Fruit fly (Drosophila melanogaster) whole organism, embryonic: ENCODE measurements around the gene Ogdh.

Experiments used
- Antp ChIP-seq: fragments of 200-800 bp; sonication (Bioruptor generic); optimal IDR thresholded peaks from 3 replicates; lab custom pipeline; 2016; ENCODE audit warnings: missing biosample characterization, missing genetic modification characterization
- Atf3 ChIP-seq: fragments of 200-800 bp; sonication (Bioruptor generic); optimal IDR thresholded peaks from 3 replicates; lab custom pipeline; 2016; ENCODE audit warnings: missing biosample characterization, missing genetic modification characterization
- CG10267 ChIP-seq: fragments of 200-800 bp; sonication (Bioruptor generic); optimal IDR thresholded peaks from 2 replicates; lab custom pipeline; 2018; ENCODE audit warnings: missing biosample characterization, mild to moderate bottlenecking, missing genetic modification characterization, moderate library complexity
- CG10543 ChIP-seq: fragments of 200-800 bp; sonication (Bioruptor generic); optimal IDR thresholded peaks from 3 replicates; lab custom pipeline; 2017; ENCODE audit warnings: missing biosample characterization, mild to moderate bottlenecking, missing genetic modification characterization, moderate library complexity
- CG11247 ChIP-seq: fragments of 200-800 bp; sonication (Bioruptor generic); IDR thresholded peaks from 2 replicates; pipeline ENCODE4 v1.3.6; 2022; ENCODE audit warnings: missing biosample characterization, missing genetic modification characterization
- CG12104 ChIP-seq: fragments of 200-800 bp; sonication (Bioruptor generic); optimal IDR thresholded peaks from 3 replicates; lab custom pipeline; 2016; ENCODE audit warnings: missing biosample characterization, missing genetic modification characterization
- CG12299 ChIP-seq: fragments of 200-800 bp; sonication (Bioruptor generic); optimal IDR thresholded peaks from 2 replicates; lab custom pipeline; 2018; ENCODE audit warnings: missing biosample characterization, mild to moderate bottlenecking, missing genetic modification characterization
- CG12769 ChIP-seq: fragments of 200-800 bp; sonication (Bioruptor generic); optimal IDR thresholded peaks from 2 replicates; lab custom pipeline; 2019; ENCODE audit warnings: missing biosample characterization, mild to moderate bottlenecking, missing genetic modification characterization, moderate library complexity
- CG15011 ChIP-seq: fragments of 200-800 bp; sonication (Bioruptor generic); optimal IDR thresholded peaks from 3 replicates; lab custom pipeline; 2018; ENCODE audit warnings: missing biosample characterization, mild to moderate bottlenecking, missing genetic modification characterization
- CG1603 ChIP-seq: fragments of 200-800 bp; sonication (Bioruptor generic); optimal IDR thresholded peaks from 2 replicates; lab custom pipeline; 2019; ENCODE audit warnings: missing biosample characterization, mild to moderate bottlenecking, missing genetic modification characterization, moderate library complexity
- CG17802 ChIP-seq: fragments of 200-800 bp; sonication (Bioruptor generic); optimal IDR thresholded peaks from 2 replicates; lab custom pipeline; 2018; ENCODE audit warnings: missing biosample characterization, mild to moderate bottlenecking, missing genetic modification characterization, moderate library complexity
- CG17829 ChIP-seq: fragments of 200-800 bp; optimal IDR thresholded peaks from 2 replicates; lab custom pipeline; 2019; ENCODE audit warnings: missing biosample characterization, mild to moderate bottlenecking, missing genetic modification characterization, moderate library complexity
- CG1792 ChIP-seq: fragments of 200-800 bp; sonication (Bioruptor generic); optimal IDR thresholded peaks from 2 replicates; lab custom pipeline; 2016; ENCODE audit warnings: missing biosample characterization, missing genetic modification characterization
- CG2120 ChIP-seq: fragments of 200-800 bp; sonication (Bioruptor generic); optimal IDR thresholded peaks from 3 replicates; lab custom pipeline; 2016; ENCODE audit warnings: missing biosample characterization, missing genetic modification characterization
- CG2129 ChIP-seq: fragments of 200-800 bp; sonication (Bioruptor generic); IDR thresholded peaks from 2 replicates; pipeline ENCODE4 v1.3.6; 2022; ENCODE audit warnings: missing biosample characterization, missing genetic modification characterization; ENCODE audit not compliant: partially characterized antibody
- CG2678 ChIP-seq: fragments of 200-800 bp; sonication (Bioruptor generic); optimal IDR thresholded peaks from 3 replicates; lab custom pipeline; 2019; ENCODE audit warnings: missing biosample characterization, mild to moderate bottlenecking, missing genetic modification characterization, moderate library complexity
- CG30403 ChIP-seq: fragments of 200-800 bp; sonication (Bioruptor generic); optimal IDR thresholded peaks from 3 replicates; lab custom pipeline; 2016; ENCODE audit warnings: missing biosample characterization, missing genetic modification characterization
- CG3407 ChIP-seq: fragments of 200-800 bp; sonication (Bioruptor generic); optimal IDR thresholded peaks from 2 replicates; lab custom pipeline; 2018; ENCODE audit warnings: missing biosample characterization, mild to moderate bottlenecking, missing genetic modification characterization
- CG4424 ChIP-seq: fragments of 200-800 bp; sonication (Bioruptor generic); optimal IDR thresholded peaks from 3 replicates; lab custom pipeline; 2016; ENCODE audit warnings: missing biosample characterization, missing genetic modification characterization
- CG4854 ChIP-seq: fragments of 200-800 bp; sonication (Bioruptor generic); optimal IDR thresholded peaks from 2 replicates; lab custom pipeline; 2016; ENCODE audit warnings: missing biosample characterization, missing genetic modification characterization, inconsistent platforms
- CG5180 ChIP-seq: fragments of 200-800 bp; sonication (Bioruptor generic); optimal IDR thresholded peaks from 3 replicates; lab custom pipeline; 2017; ENCODE audit warnings: missing biosample characterization, missing genetic modification characterization, mild to moderate bottlenecking, moderate library complexity, missing genetic modification reagents
- CG6272 ChIP-seq: fragments of 200-800 bp; sonication (Bioruptor generic); IDR thresholded peaks from 2 replicates; pipeline ENCODE4 v1.3.6; 2022; ENCODE audit warnings: missing biosample characterization, missing genetic modification characterization
- CG6813 ChIP-seq: fragments of 200-800 bp; sonication (Bioruptor generic); optimal IDR thresholded peaks from 2 replicates; lab custom pipeline; 2017; ENCODE audit warnings: missing biosample characterization, missing genetic modification characterization, mild to moderate bottlenecking, moderate library complexity, missing genetic modification reagents
- CG9727 ChIP-seq: fragments of 200-800 bp; sonication (Bioruptor generic); optimal IDR thresholded peaks from 3 replicates; lab custom pipeline; 2017; ENCODE audit warnings: missing biosample characterization, mild to moderate bottlenecking, missing genetic modification characterization
- CHES-1-like ChIP-seq: fragments of 200-800 bp; sonication (Bioruptor generic); optimal IDR thresholded peaks from 2 replicates; lab custom pipeline; 2016; ENCODE audit warnings: missing biosample characterization, missing genetic modification characterization
- CoRest ChIP-seq: fragments of 200-800 bp; sonication (Bioruptor generic); optimal IDR thresholded peaks from 3 replicates; lab custom pipeline; 2018; ENCODE audit warnings: missing biosample characterization, mild to moderate bottlenecking, missing genetic modification characterization, moderate library complexity
- Elba2 ChIP-seq: fragments of 200-800 bp; sonication (Bioruptor generic); optimal IDR thresholded peaks from 3 replicates; lab custom pipeline; 2016; ENCODE audit warnings: missing biosample characterization, missing genetic modification characterization
- NfI ChIP-seq: fragments of 200-800 bp; sonication (Bioruptor generic); optimal IDR thresholded peaks from 3 replicates; lab custom pipeline; 2018; ENCODE audit warnings: missing biosample characterization, mild to moderate bottlenecking, missing genetic modification characterization, moderate library complexity
- Oli ChIP-seq: fragments of 200-800 bp; sonication (Bioruptor generic); optimal IDR thresholded peaks from 2 replicates; lab custom pipeline; 2018; ENCODE audit warnings: missing biosample characterization, mild to moderate bottlenecking, missing genetic modification characterization, moderate library complexity
- Ravus ChIP-seq: fragments of 200-800 bp; sonication (Bioruptor generic); IDR thresholded peaks from 2 replicates; pipeline ENCODE4 v1.3.6; 2022; ENCODE audit warnings: missing biosample characterization, missing genetic modification characterization
- Six4 ChIP-seq: fragments of 200-800 bp; sonication (Bioruptor generic); optimal IDR thresholded peaks from 2 replicates; lab custom pipeline; 2016; ENCODE audit warnings: missing biosample characterization, missing genetic modification characterization
- abd-A ChIP-seq: fragments of 200-800 bp; sonication (Bioruptor generic); optimal IDR thresholded peaks from 3 replicates; lab custom pipeline; 2019; ENCODE audit warnings: missing biosample characterization, mild to moderate bottlenecking, missing genetic modification characterization, moderate library complexity
- crp ChIP-seq, 2 experiments: fragments of 200-800 bp; sonication (Bioruptor generic); optimal IDR thresholded peaks; 2 replicates in 1 of 2; 3 replicates in 1 of 2; lab custom pipeline; 2017; ENCODE audit warnings: missing biosample characterization in 2 of 2, missing genetic modification characterization in 2 of 2, mild to moderate bottlenecking in 1 of 2, moderate library complexity in 1 of 2
- dan ChIP-seq: fragments of 200-800 bp; sonication (Bioruptor generic); IDR thresholded peaks from 2 replicates; pipeline ENCODE4 v1.3.6; 2022; ENCODE audit warnings: missing biosample characterization, missing genetic modification characterization
- danr ChIP-seq: fragments of 200-800 bp; sonication (Bioruptor generic); IDR thresholded peaks from 2 replicates; pipeline ENCODE4 v1.3.6; 2022; ENCODE audit warnings: missing biosample characterization, missing genetic modification characterization
- disco-r ChIP-seq: fragments of 200-800 bp; sonication (Bioruptor generic); optimal IDR thresholded peaks from 2 replicates; lab custom pipeline; 2016; ENCODE audit warnings: missing biosample characterization, missing genetic modification characterization
- fd102C ChIP-seq: fragments of 200-800 bp; sonication (Bioruptor generic); optimal IDR thresholded peaks from 2 replicates; lab custom pipeline; 2018; ENCODE audit warnings: missing biosample characterization, mild to moderate bottlenecking, missing genetic modification characterization, moderate library complexity
- gsb-n ChIP-seq: fragments of 200-800 bp; sonication (Bioruptor generic); optimal IDR thresholded peaks from 3 replicates; lab custom pipeline; 2018; ENCODE audit warnings: missing biosample characterization, mild to moderate bottlenecking, missing genetic modification characterization
- ham ChIP-seq: fragments of 200-800 bp; sonication (Bioruptor generic); IDR thresholded peaks from 2 replicates; pipeline ENCODE4 v1.3.6; 2022; ENCODE audit warnings: missing biosample characterization, missing genetic modification characterization
- inv ChIP-seq: fragments of 200-800 bp; sonication (Bioruptor generic); IDR thresholded peaks from 2 replicates; pipeline ENCODE4 v1.3.6; 2022; ENCODE audit warnings: missing biosample characterization, missing genetic modification characterization; ENCODE audit not compliant: partially characterized antibody
- onecut ChIP-seq: fragments of 200-800 bp; sonication (Bioruptor generic); IDR thresholded peaks from 2 replicates; pipeline ENCODE4 v1.3.6; 2022; ENCODE audit warnings: missing biosample characterization, missing genetic modification characterization
- pb ChIP-seq: fragments of 200-800 bp; sonication (Bioruptor generic); optimal IDR thresholded peaks from 3 replicates; lab custom pipeline; 2016; ENCODE audit warnings: missing biosample characterization, missing genetic modification characterization
- pho ChIP-seq: fragments of 200-800 bp; sonication (Bioruptor generic); optimal IDR thresholded peaks from 2 replicates; lab custom pipeline; 2016; ENCODE audit warnings: missing biosample characterization, missing genetic modification characterization
- pita ChIP-seq: fragments of 200-800 bp; sonication (Bioruptor generic); optimal IDR thresholded peaks from 2 replicates; lab custom pipeline; 2017; ENCODE audit warnings: missing biosample characterization, mild to moderate bottlenecking, missing genetic modification characterization
- sens-2 ChIP-seq: fragments of 200-800 bp; sonication (Bioruptor generic); IDR thresholded peaks from 2 replicates; pipeline ENCODE4 v1.3.6; 2022; ENCODE audit warnings: missing biosample characterization, missing genetic modification characterization
- shn ChIP-seq: fragments of 200-800 bp; sonication (Bioruptor generic); optimal IDR thresholded peaks from 3 replicates; lab custom pipeline; 2016; ENCODE audit warnings: missing biosample characterization, missing genetic modification characterization
- slp2 ChIP-seq: fragments of 200-800 bp; sonication (Bioruptor generic); optimal IDR thresholded peaks from 2 replicates; lab custom pipeline; 2016; ENCODE audit warnings: missing biosample characterization, missing genetic modification characterization
- sna ChIP-seq: fragments of 200-800 bp; sonication (Bioruptor generic); IDR thresholded peaks from 2 replicates; pipeline ENCODE4 v1.3.6; 2022; ENCODE audit warnings: missing biosample characterization, missing genetic modification characterization; ENCODE audit not compliant: partially characterized antibody
- trh ChIP-seq: fragments of 200-800 bp; sonication (Bioruptor generic); optimal IDR thresholded peaks from 2 replicates; lab custom pipeline; 2016; ENCODE audit warnings: missing biosample characterization, missing genetic modification characterization

Ogdh gene

DNA sequence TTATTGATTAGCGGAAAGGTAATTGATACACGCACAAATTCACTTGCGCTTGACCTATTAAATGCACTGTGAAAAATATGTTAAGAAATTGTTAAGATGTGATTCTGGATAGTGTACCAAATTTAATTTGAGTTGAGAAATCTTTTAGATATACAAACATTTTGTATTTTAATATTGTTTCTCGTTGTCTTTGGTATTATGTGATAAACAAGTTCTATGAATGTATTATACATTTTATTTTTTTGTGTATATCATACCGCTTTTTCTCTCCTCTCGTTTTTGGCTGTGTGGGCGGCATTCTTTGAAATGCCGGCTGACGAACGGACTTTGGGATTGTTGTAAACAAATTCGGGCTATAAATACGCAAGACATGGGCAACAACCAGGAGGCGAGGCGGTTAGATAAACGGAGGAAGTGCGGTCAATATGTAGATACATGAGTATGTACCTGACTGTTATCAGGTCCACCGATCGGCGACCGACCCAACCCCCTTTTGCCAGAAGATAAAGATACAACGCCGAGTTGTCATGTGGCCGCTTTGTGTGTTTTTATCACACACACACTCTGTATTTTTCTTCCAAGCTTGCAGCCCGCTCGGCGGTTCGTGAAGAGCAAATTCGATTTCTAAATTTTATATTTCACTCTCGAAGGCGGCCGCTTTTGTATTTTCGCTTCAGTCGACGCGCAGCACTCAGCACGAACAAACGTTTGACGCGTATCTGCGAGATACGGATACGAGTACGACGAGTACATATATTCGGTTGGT, 2.3 kb downstream of the Ogdh start (continued):
- peak; percentile 56 for TF ChIP-seq CG4424 (GFP tag; lab: Kevin White, UChicago)
- peak; percentile 25 for TF ChIP-seq CG12104
- peak; percentile 62 for TF ChIP-seq CG9727 (GFP tag; lab: Kevin White, UChicago)
- TF ChIP-seq gsb-n (tag; lab: Kevin White, UChicago) = no peak
- TF ChIP-seq dan = no peak
- TF ChIP-seq Antp (GFP tag; lab: Kevin White, UChicago) = peak; percentile 1
- TF ChIP-seq trh (GFP tag; lab: Kevin White, UChicago) = no peak
- TF ChIP-seq CG2129 = no peak
- TF ChIP-seq Oli (tag; lab: Kevin White, UChicago) = peak; percentile 73
- peak; percentile 11 for TF ChIP-seq CG4854 (GFP tag; lab: Kevin White, UChicago)
- peak; percentile 71 for TF ChIP-seq CG12769 (tag; lab: Kevin White, UChicago)
- TF ChIP-seq CG17829 (tag; lab: Kevin White, UChicago) = peak; percentile 64
- TF ChIP-seq Ravus = peak; percentile 31
- peak; percentile 17 for TF ChIP-seq CG6813 (GFP tag; lab: Kevin White, UChicago)
- no peak for TF ChIP-seq Elba2
- TF ChIP-seq CG10267 (tag; lab: Kevin White, UChicago) = peak; percentile 71
- TF ChIP-seq danr = peak; percentile 9; the same call in 1 of the 2 replicates
- peak; percentile 81 for TF ChIP-seq CoRest
- TF ChIP-seq disco-r (GFP tag; lab: Kevin White, UChicago) = peak; percentile 2
- peak; percentile 19 for TF ChIP-seq CG12299 (tag; lab: Kevin White, UChicago)
- peak; percentile 53 for TF ChIP-seq CG11247 (GFP tag; lab: Robert Waterston, UW)
- no peak for TF ChIP-seq CG3407 (GFP tag; lab: Kevin White, UChicago)
- TF ChIP-seq crp (GFP tag; optimal IDR thresholded peaks at IDR 0.05; lab: Kevin White, UChicago) = no peak
- TF ChIP-seq ham (GFP tag; lab: Robert Waterston, UW) = no peak
- TF ChIP-seq slp2 (GFP tag; lab: Kevin White, UChicago) = peak; percentile 73
- TF ChIP-seq CG1792 (GFP tag; lab: Kevin White, UChicago) = no peak
- TF ChIP-seq inv = no peak
- peak; percentile 53 for TF ChIP-seq NfI (GFP tag; lab: Kevin White, UChicago)
- peak; percentile 23 for TF ChIP-seq Atf3 (GFP tag; lab: Kevin White, UChicago)
- peak; percentile 38 for TF ChIP-seq CG2678
- peak; percentile 45 for TF ChIP-seq Six4 (GFP tag; lab: Kevin White, UChicago)
- peak; percentile 26; the same call in 1 of the 2 replicates for TF ChIP-seq CG6272 (GFP tag; lab: Robert Waterston, UW)
- TF ChIP-seq CG2120 (GFP tag; lab: Kevin White, UChicago) = peak; percentile 81
- TF ChIP-seq CG10543 (GFP tag; lab: Kevin White, UChicago) = peak; percentile 61
- TF ChIP-seq CG5180 (GFP tag; lab: Kevin White, UChicago) = peak; percentile 38
- no peak for TF ChIP-seq fd102C (GFP tag; lab: Kevin White, UChicago)
- TF ChIP-seq CG1603 (tag; lab: Kevin White, UChicago) = no peak
- no peak for TF ChIP-seq pita (GFP tag; lab: Kevin White, UChicago)
- peak; percentile 76 for TF ChIP-seq CG15011
- peak; percentile 54 for TF ChIP-seq pho (GFP tag; lab: Kevin White, UChicago)
- TF ChIP-seq pb = peak; percentile 2
- TF ChIP-seq sens-2 (GFP tag; lab: Robert Waterston, UW) = no peak
- TF ChIP-seq CG17802 = peak; percentile 4
- no peak for TF ChIP-seq abd-A
- no peak for TF ChIP-seq sna
- peak; percentile 49 for TF ChIP-seq CG30403 (GFP tag; lab: Kevin White, UChicago)
- TF ChIP-seq shn = peak; percentile 31
- peak; percentile 55 for TF ChIP-seq CHES-1-like (GFP tag; lab: Kevin White, UChicago)
- peak; percentile 63 for TF ChIP-seq onecut (GFP tag; lab: Robert Waterston, UW)
